Worm (Caenorhabditis elegans) whole organism, L4 larva: ENCODE data around the gene C34E10.12.
A peak's percentile ranks its signal among the peaks of the same experiment; 100 is the strongest.

ENCODE experiments used
- F26F4.8 ChIP-seq: fragments of 200-800 bp; sonication (Bioruptor generic); conservative IDR thresholded peaks from 2 replicates; pipeline ENCODE4 v1.3.6; 2022; ENCODE audit warnings: missing genetic modification characterization, missing compliant biosample characterization
- F44E2.7 ChIP-seq: fragments of 200-800 bp; sonication (Bioruptor generic); IDR thresholded peaks from 2 replicates; pipeline ENCODE4 v2.1.2; 2022; ENCODE audit warnings: missing genetic modification characterization, missing compliant biosample characterization
- F49E8.2 ChIP-seq: sonication (generic microtip); optimal IDR thresholded peaks from 2 replicates; lab custom pipeline; 2016; ENCODE audit warnings: missing compliant biosample characterization, mild to moderate bottlenecking, missing genetic modification characterization, borderline replicate concordance
- T20F7.1 ChIP-seq: fragments of 200-800 bp; sonication (Bioruptor generic); optimal IDR thresholded peaks from 2 replicates; lab custom pipeline; 2018; ENCODE audit warnings: mild to moderate bottlenecking, missing genetic modification characterization, missing compliant biosample characterization
- T26A8.4 ChIP-seq: fragments of 200-800 bp; sonication (Bioruptor generic); IDR thresholded peaks from 2 replicates; pipeline ENCODE4 v1.3.6; 2022; ENCODE audit warnings: missing genetic modification characterization, missing compliant biosample characterization
- Y5F2A.4 ChIP-seq: fragments of 200-800 bp; sonication (Bioruptor generic); optimal IDR thresholded peaks from 2 replicates; lab custom pipeline; 2018; ENCODE audit warnings: mild to moderate bottlenecking, missing genetic modification characterization, missing compliant biosample characterization
- ZK337.2 ChIP-seq: fragments of 200-800 bp; sonication (Bioruptor generic); IDR thresholded peaks from 2 replicates; pipeline ENCODE4 v1.3.6; 2022; ENCODE audit warnings: missing genetic modification reagents, missing genetic modification characterization, missing compliant biosample characterization
- ZK546.5 ChIP-seq, 2 experiments: sonication (generic microtip); optimal IDR thresholded peaks; 2 replicates each; lab custom pipeline; 2017; ENCODE audit warnings: missing biosample characterization in 2 of 2, missing genetic modification characterization in 2 of 2
- aha-1 ChIP-seq: fragments of 150-350 bp; peaks from one replicate; lab custom pipeline; 2014; ENCODE audit warnings: missing biosample characterization, missing genetic modification characterization
- ama-1 ChIP-seq: fragments of 150-350 bp; optimal IDR thresholded peaks from 2 replicates; lab custom pipeline; 2014; ENCODE audit warnings: inconsistent platforms, mixed read lengths
- ceh-20 ChIP-seq: fragments of 200-800 bp; sonication (Bioruptor generic); IDR thresholded peaks from 2 replicates; pipeline ENCODE4 v1.3.6; 2022; ENCODE audit warnings: missing genetic modification reagents, missing genetic modification characterization, missing compliant biosample characterization
- ceh-62 ChIP-seq: sonication (generic microtip); optimal IDR thresholded peaks from 2 replicates; lab custom pipeline; 2017; ENCODE audit warnings: missing biosample characterization, missing genetic modification characterization
- ces-1 ChIP-seq: fragments of 150-350 bp; sonication (generic microtip); optimal IDR thresholded peaks from 4 replicates; lab custom pipeline; 2014; ENCODE audit warnings: missing biosample characterization, missing genetic modification reagents, missing genetic modification characterization
- ctbp-1 ChIP-seq: fragments of 200-800 bp; sonication (Bioruptor generic); IDR thresholded peaks from 2 replicates; pipeline ENCODE4 v1.3.6; 2022; ENCODE audit warnings: missing genetic modification reagents, missing genetic modification characterization, missing compliant biosample characterization
- daf-16 ChIP-seq, 3 experiments: sonication (generic microtip); optimal IDR thresholded peaks; 2 replicates each; lab custom pipeline; 2016 to 2017; ENCODE audit warnings: missing genetic modification characterization in 3 of 3, missing genetic modification reagents in 3 of 3, mild to moderate bottlenecking in 2 of 3, missing compliant biosample characterization in 2 of 3, missing biosample characterization in 1 of 3, moderate library complexity in 1 of 3
- dmd-9 ChIP-seq: fragments of 200-800 bp; sonication (Bioruptor generic); IDR thresholded peaks from 2 replicates; pipeline ENCODE4 v1.3.6; 2022; ENCODE audit warnings: missing genetic modification reagents, missing genetic modification characterization, missing compliant biosample characterization
- dve-1 ChIP-seq: sonication (generic microtip); optimal IDR thresholded peaks from 2 replicates; lab custom pipeline; 2017; ENCODE audit warnings: antibody characterized with exemption, mild to moderate bottlenecking, missing genetic modification characterization, missing compliant biosample characterization; ENCODE audit not compliant: insufficient read depth
- egl-43 ChIP-seq: fragments of 200-800 bp; sonication (Bioruptor generic); IDR thresholded peaks from 2 replicates; pipeline ENCODE4 v1.3.6; 2022; ENCODE audit warnings: missing genetic modification reagents, missing genetic modification characterization, missing compliant biosample characterization
- fkh-10 ChIP-seq: fragments of 150-350 bp; optimal IDR thresholded peaks from 2 replicates; lab custom pipeline; 2014; ENCODE audit warnings: missing biosample characterization, missing genetic modification reagents, missing genetic modification characterization
- fos-1 ChIP-seq: fragments of 150-350 bp; optimal IDR thresholded peaks from 2 replicates; lab custom pipeline; 2014; ENCODE audit warnings: missing biosample characterization, missing genetic modification characterization
- gei-8 ChIP-seq: fragments of 200-800 bp; sonication (Bioruptor generic); optimal IDR thresholded peaks from 2 replicates; lab custom pipeline; 2018; ENCODE audit warnings: mild to moderate bottlenecking, missing genetic modification characterization, missing compliant biosample characterization
- hlh-11 ChIP-seq: fragments of 200-800 bp; sonication (Bioruptor generic); optimal IDR thresholded peaks from 2 replicates; lab custom pipeline; 2018; ENCODE audit warnings: mild to moderate bottlenecking, missing genetic modification characterization, missing compliant biosample characterization
- hlh-30 ChIP-seq: sonication (generic microtip); optimal IDR thresholded peaks from 2 replicates; lab custom pipeline; 2017; ENCODE audit warnings: antibody characterized with exemption, mild to moderate bottlenecking, missing genetic modification characterization, missing compliant biosample characterization; ENCODE audit not compliant: insufficient read depth
- lim-7 ChIP-seq: fragments of 200-800 bp; sonication (Bioruptor generic); IDR thresholded peaks from 2 replicates; pipeline ENCODE4 v1.3.6; 2022; ENCODE audit warnings: missing genetic modification characterization, missing compliant biosample characterization
- lin-39 ChIP-seq: fragments of 150-350 bp; optimal IDR thresholded peaks from 2 replicates; lab custom pipeline; 2014; ENCODE audit warnings: missing biosample characterization, missing genetic modification reagents, missing genetic modification characterization
- madf-5 ChIP-seq, 2 experiments: fragments of 200-800 bp; sonication (Bioruptor generic); IDR thresholded peaks; 2 replicates each; pipeline ENCODE4 v1.3.6; 2022; ENCODE audit warnings: missing compliant biosample characterization in 2 of 2, missing genetic modification characterization in 2 of 2
- madf-9 ChIP-seq: fragments of 200-800 bp; sonication (Bioruptor generic); conservative IDR thresholded peaks from 2 replicates; pipeline ENCODE4 v1.3.6; 2022; ENCODE audit warnings: missing genetic modification reagents, missing genetic modification characterization, missing compliant biosample characterization
- mdt-29 ChIP-seq: fragments of 200-800 bp; sonication (Bioruptor generic); IDR thresholded peaks from 2 replicates; pipeline ENCODE4 v1.3.6; 2022; ENCODE audit warnings: missing genetic modification reagents, missing genetic modification characterization, missing compliant biosample characterization
- mxl-2 ChIP-seq: fragments of 200-800 bp; sonication (Bioruptor generic); conservative IDR thresholded peaks from 2 replicates; pipeline ENCODE4 v1.3.6; 2022; ENCODE audit warnings: missing genetic modification reagents, missing genetic modification characterization, missing compliant biosample characterization
- nhr-25 ChIP-seq: sonication (generic microtip); optimal IDR thresholded peaks from 2 replicates; lab custom pipeline; 2017; ENCODE audit warnings: missing genetic modification characterization, mild to moderate bottlenecking, missing compliant biosample characterization, antibody characterized with exemption, moderate library complexity, borderline replicate concordance; ENCODE audit not compliant: insufficient read depth
- nhr-42 ChIP-seq: fragments of 200-800 bp; sonication (Bioruptor generic); IDR thresholded peaks from 2 replicates; pipeline ENCODE4 v1.3.6; 2022; ENCODE audit warnings: missing genetic modification characterization, missing compliant biosample characterization
- nhr-77 ChIP-seq: fragments of 150-350 bp; optimal IDR thresholded peaks from 2 replicates; lab custom pipeline; 2014; ENCODE audit warnings: missing biosample characterization, missing genetic modification characterization
- pha-4 ChIP-seq, 2 experiments: fragments of 150-350 bp in 1 of 2; fragments of 200-800 bp in 1 of 2; sonication (Bioruptor generic) in 1 of 2; IDR thresholded peaks in 1 of 2; optimal IDR thresholded peaks in 1 of 2; 2 replicates each; pipeline versions ENCODE4 v1.3.6 to Lab custom; 2014 to 2022; ENCODE audit warnings: missing genetic modification characterization in 2 of 2, missing genetic modification reagents in 2 of 2, missing biosample characterization in 1 of 2, missing compliant biosample characterization in 1 of 2
- php-3 ChIP-seq: fragments of 200-800 bp; sonication (Bioruptor generic); IDR thresholded peaks from 2 replicates; pipeline ENCODE4 v1.3.6; 2022; ENCODE audit warnings: missing genetic modification reagents, missing genetic modification characterization, missing compliant biosample characterization
- pqm-1 ChIP-seq: sonication (generic microtip); optimal IDR thresholded peaks from 2 replicates; lab custom pipeline; 2017; ENCODE audit warnings: missing biosample characterization, missing genetic modification characterization
- rbr-2 ChIP-seq: sonication (generic microtip); optimal IDR thresholded peaks from 2 replicates; lab custom pipeline; 2016; ENCODE audit warnings: missing genotype, missing genetic modification characterization, missing compliant biosample characterization
- snpc-4 ChIP-seq: fragments of 150-350 bp; optimal IDR thresholded peaks from 2 replicates; lab custom pipeline; 2014; ENCODE audit warnings: missing biosample characterization, missing genetic modification characterization
- spr-1 ChIP-seq: sonication (generic microtip); optimal IDR thresholded peaks from 2 replicates; lab custom pipeline; 2016; ENCODE audit warnings: mild to moderate bottlenecking, missing genetic modification characterization, missing compliant biosample characterization
- spr-3 ChIP-seq: fragments of 200-800 bp; sonication (Bioruptor generic); optimal IDR thresholded peaks from 2 replicates; lab custom pipeline; 2018; ENCODE audit warnings: mild to moderate bottlenecking, missing genetic modification characterization, missing compliant biosample characterization
- unc-62 ChIP-seq, 3 experiments: fragments of 150-350 bp in 1 of 3; sonication (generic microtip); optimal IDR thresholded peaks in 2 of 3; peaks in 1 of 3; 1 replicate in 1 of 3; 2 replicates in 2 of 3; lab custom pipeline; 2014 to 2017; ENCODE audit warnings: missing biosample characterization in 3 of 3, missing genetic modification characterization in 3 of 3, missing genetic modification reagents in 3 of 3, missing genotype in 1 of 3
- zag-1 ChIP-seq: fragments of 150-350 bp; optimal IDR thresholded peaks from 2 replicates; lab custom pipeline; 2014; ENCODE audit warnings: missing biosample characterization, missing genetic modification characterization
- zfp-2 ChIP-seq: sonication (generic microtip); optimal IDR thresholded peaks from 2 replicates; lab custom pipeline; 2016; ENCODE audit warnings: mild to moderate bottlenecking, missing genetic modification characterization, missing compliant biosample characterization
- zfp-3 ChIP-seq: fragments of 200-800 bp; sonication (Bioruptor generic); conservative IDR thresholded peaks from 2 replicates; pipeline ENCODE4 v1.3.6; 2022; ENCODE audit warnings: missing genetic modification reagents, missing genetic modification characterization, missing compliant biosample characterization
- ztf-7 ChIP-seq: fragments of 150-350 bp; optimal IDR thresholded peaks from 2 replicates; lab custom pipeline; 2014; ENCODE audit warnings: missing biosample characterization, missing genetic modification characterization

The C34E10.12 gene

ce11 chrIII:5274715-5275355 lies 47.2 kb upstream of the C34E10.12 start, which contains the start of the genes daf-41 and toc-1 (continued):
- TF ChIP-seq aha-1 (tag; lab: Kevin White, UChicago) (no peak), lin-39 (no peak), mdt-29 (GFP tag; lab: Robert Waterston, UW) (no peak), nhr-42 (GFP tag; lab: Robert Waterston, UW) (no peak), unc-62 (GFP tag; optimal IDR thresholded peaks at IDR 0.05 in 1 of 2; lab: Kevin White, UChicago) (peak in 1 of 2 experiments; percentile 50), unc-62 (tag; optimal IDR thresholded peaks at IDR 0.05; lab: Kevin White, UChicago) (no peak), ZK546.5 (tag; optimal IDR thresholded peaks at IDR 0.05; lab: Kevin White, UChicago) (no peak), nhr-25 (tag; lab: Kevin White, UChicago) (no peak), Y5F2A.4 (GFP tag; lab: Kevin White, UChicago) (no peak), gei-8 (GFP tag; lab: Kevin White, UChicago) (no peak), egl-43 (GFP tag; lab: Robert Waterston, UW) (no peak), hlh-30 (tag; lab: Kevin White, UChicago) (peak; percentile 10), ceh-62 (tag; lab: Kevin White, UChicago) (no peak), dmd-9 (GFP tag; lab: Robert Waterston, UW) (no peak), mxl-2 (GFP tag; lab: Robert Waterston, UW) (no peak), T20F7.1 (GFP tag; lab: Kevin White, UChicago) (no peak), ztf-7 (tag; lab: Kevin White, UChicago) (peak; percentile 17), dve-1 (peak; percentile 25), ZK337.2 (no peak), ctbp-1 (GFP tag; lab: Robert Waterston, UW) (no peak), pha-4 (GFP tag; IDR thresholded peaks at IDR 0.05; lab: Robert Waterston, UW) (no peak), pha-4 (tag; optimal IDR thresholded peaks at IDR 0.05; lab: Kevin White, UChicago) (peak; percentile 75), hlh-11 (tag; lab: Kevin White, UChicago) (no peak), ceh-20 (no peak), madf-5 (GFP tag; IDR thresholded peaks at IDR 0.05; lab: Robert Waterston, UW) (no peak), fos-1 (tag; lab: Kevin White, UChicago) (no peak), snpc-4 (tag; lab: Kevin White, UChicago) (no peak)

ce11 chrIII:5274250-5274649 lies 46.6 kb upstream of the C34E10.12 start:
- TF ChIP-seq zfp-2 (tag; lab: Kevin White, UChicago) (no peak), rbr-2 (tag; lab: Kevin White, UChicago) (no peak), hlh-30 (tag; lab: Kevin White, UChicago) (no peak), F44E2.7 (GFP tag; lab: Robert Waterston, UW) (no peak), zag-1 (no peak), T26A8.4 (GFP tag; lab: Robert Waterston, UW) (0 out of 2 replicates have a peak, but pooled peaks have one; percentile 27), zfp-3 (GFP tag; lab: Robert Waterston, UW) (0 out of 2 replicates have a peak, but pooled peaks have one; percentile 27)

- TF ChIP-seq nhr-25 (tag; lab: Kevin White, UChicago) (no peak), dmd-9 (GFP tag; lab: Robert Waterston, UW) (no peak), nhr-77 (no peak), F49E8.2 (tag; lab: Kevin White, UChicago) (peak; percentile 81), unc-62 (GFP tag; optimal IDR thresholded peaks at IDR 0.05 in 1 of 2; lab: Kevin White, UChicago) (no peak), unc-62 (tag; optimal IDR thresholded peaks at IDR 0.05; lab: Kevin White, UChicago) (no peak), ces-1 (no peak), zfp-2 (tag; lab: Kevin White, UChicago) (no peak), daf-16 (GFP tag; optimal IDR thresholded peaks at IDR 0.05; lab: Kevin White, UChicago) (no peak), daf-16 (tag; optimal IDR thresholded peaks at IDR 0.05; lab: Kevin White, UChicago) (peak; percentile 0), spr-3 (GFP tag; lab: Kevin White, UChicago) (peak; percentile 10), madf-9 (no peak), lim-7 (GFP tag; lab: Robert Waterston, UW) (no peak), rbr-2 (tag; lab: Kevin White, UChicago) (no peak), spr-1 (tag; lab: Kevin White, UChicago) (no peak), ztf-7 (tag; lab: Kevin White, UChicago) (no peak), ctbp-1 (GFP tag; lab: Robert Waterston, UW) (no peak), ama-1 (peak; percentile 9), F26F4.8 (no peak), fkh-10 (GFP tag; lab: Kevin White, UChicago) (no peak), pqm-1 (no peak), ZK546.5 (tag; optimal IDR thresholded peaks at IDR 0.05; lab: Kevin White, UChicago) (no peak), php-3 (no peak)
Observed at ce11 chrIII:5273396-5273857, 45.7 kb upstream of the C34E10.12 start, which contains the start of gene ztf-8. Gene ztf-8 (minus strand): TSS chrIII:5273471.
